Fruit fly (Drosophila melanogaster): ENCODE measurements around the gene CG14384.

dm6 chr3R:12988411-12988810 is 20.9 kb upstream of the CG14384 start, which contains the start of gene CG14383:
- TF ChIP-seq h (optimal IDR thresholded peaks at IDR 0.05) (no peak), Sin3A (optimal IDR thresholded peaks at IDR 0.05) (no peak), insv (optimal IDR thresholded peaks at IDR 0.05) (no peak), psq (optimal IDR thresholded peaks at IDR 0.05) (no peak), ttk (optimal IDR thresholded peaks at IDR 0.05) (no peak)

Measured in Kc167 (cell line).